Worm (Caenorhabditis elegans) whole organism, young adult: ENCODE data around the gene fip-5.

Experiments used
- B0336.3 ChIP-seq: fragments of 200-800 bp; sonication (Bioruptor generic); IDR thresholded peaks from 2 replicates; pipeline ENCODE4 v1.3.6; 2022; ENCODE audit warnings: missing genetic modification characterization, missing compliant biosample characterization
- F10E7.11 ChIP-seq: sonication (generic microtip); optimal IDR thresholded peaks from 2 replicates; lab custom pipeline; 2017; ENCODE audit warnings: mild to moderate bottlenecking, missing genetic modification characterization, moderate library complexity, missing compliant biosample characterization
- F22D6.2 ChIP-seq: sonication (generic microtip); optimal IDR thresholded peaks from 2 replicates; lab custom pipeline; 2016; ENCODE audit warnings: mild to moderate bottlenecking, missing genetic modification characterization, missing compliant biosample characterization
- F57A8.1 ChIP-seq: fragments of 200-800 bp; sonication (Bioruptor generic); optimal IDR thresholded peaks from 2 replicates; lab custom pipeline; 2018; ENCODE audit warnings: mild to moderate bottlenecking, missing genetic modification characterization, moderate library complexity, missing compliant biosample characterization
- K12H6.12 ChIP-seq: fragments of 200-800 bp; sonication (Bioruptor generic); optimal IDR thresholded peaks from 2 replicates; lab custom pipeline; 2018; ENCODE audit warnings: mild to moderate bottlenecking, missing genetic modification characterization, missing compliant biosample characterization
- T07F8.4 ChIP-seq: sonication (generic microtip); optimal IDR thresholded peaks from 2 replicates; lab custom pipeline; 2016; ENCODE audit warnings: mild to moderate bottlenecking, missing genetic modification characterization, moderate library complexity, missing compliant biosample characterization
- Y95B8A.8 ChIP-seq: fragments of 200-800 bp; sonication (Bioruptor generic); IDR thresholded peaks from 2 replicates; pipeline ENCODE4 v1.3.6; 2022; ENCODE audit warnings: missing genetic modification reagents, missing genetic modification characterization, missing compliant biosample characterization
- aptf-3 ChIP-seq: fragments of 200-800 bp; sonication (Bioruptor generic); IDR thresholded peaks from 2 replicates; pipeline ENCODE4 v1.3.6; 2022; ENCODE audit warnings: missing genetic modification characterization, missing compliant biosample characterization
- atf-7 ChIP-seq: sonication (generic microtip); optimal IDR thresholded peaks from 2 replicates; lab custom pipeline; 2017; ENCODE audit warnings: mild to moderate bottlenecking, missing genetic modification characterization, missing compliant biosample characterization
- attf-5 ChIP-seq: fragments of 200-800 bp; sonication (Bioruptor generic); optimal IDR thresholded peaks from 2 replicates; lab custom pipeline; 2018; ENCODE audit warnings: mild to moderate bottlenecking, missing genetic modification characterization, missing compliant biosample characterization
- attf-6 ChIP-seq: fragments of 200-800 bp; sonication (Bioruptor generic); IDR thresholded peaks from 2 replicates; pipeline ENCODE4 v1.3.6; 2022; ENCODE audit warnings: missing genetic modification reagents, missing genetic modification characterization, missing compliant biosample characterization
- ccch-3 ChIP-seq: fragments of 200-800 bp; sonication (Bioruptor generic); optimal IDR thresholded peaks from 2 replicates; lab custom pipeline; 2018; ENCODE audit warnings: mild to moderate bottlenecking, missing genetic modification characterization, missing compliant biosample characterization
- ceh-40 ChIP-seq: fragments of 200-800 bp; sonication (Bioruptor generic); IDR thresholded peaks from 2 replicates; pipeline ENCODE4 v1.3.6; 2022; ENCODE audit warnings: missing genetic modification characterization, missing compliant biosample characterization
- dpff-1 ChIP-seq: sonication (generic microtip); optimal IDR thresholded peaks from 2 replicates; lab custom pipeline; 2017; ENCODE audit warnings: mild to moderate bottlenecking, missing genetic modification characterization, missing compliant biosample characterization
- egl-18 ChIP-seq: fragments of 200-800 bp; sonication (Bioruptor generic); IDR thresholded peaks from 2 replicates; pipeline ENCODE4 v1.3.6; 2022; ENCODE audit warnings: missing genetic modification reagents, missing genetic modification characterization, missing compliant biosample characterization
- fkh-3 ChIP-seq: sonication (generic microtip); optimal IDR thresholded peaks from 2 replicates; lab custom pipeline; 2016; ENCODE audit warnings: mild to moderate bottlenecking, missing genetic modification characterization, missing compliant biosample characterization
- hlh-12 ChIP-seq: sonication (generic microtip); optimal IDR thresholded peaks from 2 replicates; lab custom pipeline; 2016; ENCODE audit warnings: missing genetic modification characterization, missing compliant biosample characterization
- hlh-26 ChIP-seq: fragments of 200-800 bp; sonication (Bioruptor generic); conservative IDR thresholded peaks from 2 replicates; pipeline ENCODE4 v1.3.6; 2022; ENCODE audit warnings: missing genetic modification reagents, missing genetic modification characterization, missing compliant biosample characterization
- hmg-1.2 ChIP-seq: fragments of 200-800 bp; sonication (Bioruptor generic); IDR thresholded peaks from 2 replicates; pipeline ENCODE4 v1.3.6; 2022; ENCODE audit warnings: missing genetic modification reagents, missing genetic modification characterization, missing compliant biosample characterization
- hrde-1 ChIP-seq: sonication (generic microtip); optimal IDR thresholded peaks from 2 replicates; lab custom pipeline; 2016; ENCODE audit warnings: missing genetic modification characterization, mild to moderate bottlenecking, missing compliant biosample characterization, moderate library complexity, missing genotype, missing genetic modification reagents, borderline replicate concordance
- hsf-1 ChIP-seq: fragments of 200-800 bp; sonication (Bioruptor generic); IDR thresholded peaks from 2 replicates; pipeline ENCODE4 v1.3.6; 2022; ENCODE audit warnings: missing genetic modification reagents, missing genetic modification characterization, missing compliant biosample characterization
- lag-1 ChIP-seq: fragments of 200-800 bp; sonication (Bioruptor generic); IDR thresholded peaks from 2 replicates; pipeline ENCODE4 v1.3.6; 2022; ENCODE audit warnings: missing genetic modification reagents, missing genetic modification characterization, missing compliant biosample characterization
- let-607 ChIP-seq, 2 experiments: fragments of 200-800 bp in 1 of 2; sonication (Bioruptor generic) in 1 of 2; sonication (generic microtip) in 1 of 2; optimal IDR thresholded peaks; 2 replicates each; lab custom pipeline; 2016 to 2018; ENCODE audit warnings: mild to moderate bottlenecking in 2 of 2, missing compliant biosample characterization in 2 of 2, missing genetic modification characterization in 2 of 2, moderate library complexity in 2 of 2, missing genotype in 1 of 2
- lin-54 ChIP-seq: fragments of 200-800 bp; sonication (Bioruptor generic); optimal IDR thresholded peaks from 2 replicates; lab custom pipeline; 2018; ENCODE audit warnings: mild to moderate bottlenecking, missing genetic modification characterization, missing compliant biosample characterization
- lsy-27 ChIP-seq: sonication (generic microtip); optimal IDR thresholded peaks from 2 replicates; lab custom pipeline; 2017; ENCODE audit warnings: missing genetic modification characterization, mild to moderate bottlenecking, missing compliant biosample characterization, antibody characterized with exemption, missing genotype, borderline replicate concordance; ENCODE audit not compliant: insufficient read depth
- madf-8 ChIP-seq: fragments of 200-800 bp; sonication (Bioruptor generic); conservative IDR thresholded peaks from 2 replicates; pipeline ENCODE4 v1.3.6; 2022; ENCODE audit warnings: missing genetic modification reagents, missing genetic modification characterization, missing compliant biosample characterization
- mel-28 ChIP-seq: sonication (generic microtip); optimal IDR thresholded peaks from 2 replicates; lab custom pipeline; 2016; ENCODE audit warnings: borderline replicate concordance, mild to moderate bottlenecking, missing genetic modification characterization, missing compliant biosample characterization
- nfya-1 ChIP-seq: sonication (generic microtip); optimal IDR thresholded peaks from 2 replicates; lab custom pipeline; 2017; ENCODE audit warnings: antibody characterized with exemption, missing compliant biosample characterization, missing genetic modification characterization, borderline replicate concordance; ENCODE audit not compliant: insufficient read depth
- nfyb-1 ChIP-seq: fragments of 200-800 bp; sonication (Bioruptor generic); IDR thresholded peaks from 2 replicates; pipeline ENCODE4 v1.3.6; 2022; ENCODE audit warnings: missing genetic modification reagents, missing genetic modification characterization, missing compliant biosample characterization
- nhr-179 ChIP-seq: sonication (generic microtip); optimal IDR thresholded peaks from 2 replicates; lab custom pipeline; 2016; ENCODE audit warnings: mild to moderate bottlenecking, missing genetic modification characterization, missing compliant biosample characterization
- pbrm-1 ChIP-seq: fragments of 200-800 bp; sonication (Bioruptor generic); IDR thresholded peaks from 2 replicates; pipeline ENCODE4 v1.3.6; 2022; ENCODE audit warnings: missing genetic modification reagents, missing genetic modification characterization, missing compliant biosample characterization
- pha-4 ChIP-seq: fragments of 150-350 bp; sonication (generic microtip); optimal IDR thresholded peaks from 2 replicates; lab custom pipeline; 2014; ENCODE audit warnings: missing biosample characterization, missing genetic modification reagents, missing genetic modification characterization
- rcor-1 ChIP-seq: fragments of 200-800 bp; sonication (Bioruptor generic); IDR thresholded peaks from 2 replicates; pipeline ENCODE4 v1.3.6; 2022; ENCODE audit warnings: missing genetic modification reagents, missing genetic modification characterization, missing compliant biosample characterization
- rpc-1 ChIP-seq, 2 experiments: fragments of 150-350 bp in 1 of 2; sonication (generic microtip) in 1 of 2; optimal IDR thresholded peaks; 2 replicates each; lab custom pipeline; 2014 to 2018; ENCODE audit warnings: missing biosample characterization in 1 of 2, missing genetic modification characterization in 1 of 2, missing genetic modification reagents in 1 of 2, missing genotype in 1 of 2
- snpc-1.1 ChIP-seq: sonication (generic microtip); optimal IDR thresholded peaks from 2 replicates; lab custom pipeline; 2017; ENCODE audit warnings: missing genetic modification characterization, mild to moderate bottlenecking, missing compliant biosample characterization, antibody characterized with exemption, moderate library complexity, missing genotype, missing genetic modification reagents; ENCODE audit not compliant: insufficient read depth
- tbp1 ChIP-seq: fragments of 200-800 bp; sonication (Bioruptor generic); optimal IDR thresholded peaks from 2 replicates; lab custom pipeline; 2018; ENCODE audit warnings: mild to moderate bottlenecking, missing genetic modification characterization, missing compliant biosample characterization
- zfh-2 ChIP-seq: fragments of 200-800 bp; sonication (Bioruptor generic); conservative IDR thresholded peaks from 2 replicates; pipeline ENCODE4 v1.3.6; 2022; ENCODE audit warnings: missing genetic modification reagents, missing genetic modification characterization, missing compliant biosample characterization
- zim-3 ChIP-seq: sonication (generic microtip); optimal IDR thresholded peaks from 2 replicates; lab custom pipeline; 2017; ENCODE audit warnings: mild to moderate bottlenecking, missing genetic modification characterization, moderate library complexity, missing compliant biosample characterization
- ztf-25 ChIP-seq: fragments of 200-800 bp; sonication (Bioruptor generic); IDR thresholded peaks from 2 replicates; pipeline ENCODE4 v1.3.6; 2022; ENCODE audit warnings: missing genetic modification reagents, missing genetic modification characterization, missing compliant biosample characterization
- ztf-6 ChIP-seq: fragments of 200-800 bp; sonication (Bioruptor generic); IDR thresholded peaks from 2 replicates; pipeline ENCODE4 v1.3.6; 2022; ENCODE audit warnings: missing genetic modification reagents, missing genetic modification characterization, missing compliant biosample characterization

Gene fip-5

DNA sequence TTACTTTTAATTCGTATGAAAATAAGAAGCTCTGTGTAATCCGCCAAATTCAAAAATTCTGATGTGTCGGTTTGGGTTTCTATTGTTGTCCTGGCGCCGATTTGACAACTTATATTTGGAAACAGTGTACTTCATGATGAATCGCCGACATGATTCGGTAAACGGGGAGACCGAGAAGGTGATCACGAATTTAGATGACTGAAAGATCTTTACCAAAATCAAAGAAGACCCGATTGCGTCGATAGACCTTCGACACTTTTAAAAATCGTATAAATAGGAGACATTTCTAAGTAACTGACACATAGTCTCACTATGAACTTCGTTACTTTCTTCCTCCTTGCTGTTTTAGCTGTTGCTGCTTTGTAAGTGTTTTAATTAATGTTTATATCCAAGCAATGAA lies at the start of gene fip-5:
Gene fip-5, plus strand, starts transcription at position 312 of the 400 bp plus-strand sequence.
- TF ChIP-seq rcor-1 (no peak), hlh-12 (no peak), pbrm-1 (GFP tag; lab: Robert Waterston, UW) (no peak), hmg-1.2 (GFP tag; lab: Robert Waterston, UW) (no peak), attf-5 (GFP tag; lab: Kevin White, UChicago) (no peak), hlh-26 (GFP tag; lab: Robert Waterston, UW) (no peak), ztf-6 (no peak), hrde-1 (tag; lab: Kevin White, UChicago) (no peak), lag-1 (no peak), ceh-40 (no peak), snpc-1.1 (tag; lab: Kevin White, UChicago) (no peak), ztf-25 (GFP tag; lab: Robert Waterston, UW) (no peak), zim-3 (tag; lab: Kevin White, UChicago) (no peak), lsy-27 (tag; lab: Kevin White, UChicago) (no peak)
- TF ChIP-seq, all 124 proteins: peak for 0

DNA sequence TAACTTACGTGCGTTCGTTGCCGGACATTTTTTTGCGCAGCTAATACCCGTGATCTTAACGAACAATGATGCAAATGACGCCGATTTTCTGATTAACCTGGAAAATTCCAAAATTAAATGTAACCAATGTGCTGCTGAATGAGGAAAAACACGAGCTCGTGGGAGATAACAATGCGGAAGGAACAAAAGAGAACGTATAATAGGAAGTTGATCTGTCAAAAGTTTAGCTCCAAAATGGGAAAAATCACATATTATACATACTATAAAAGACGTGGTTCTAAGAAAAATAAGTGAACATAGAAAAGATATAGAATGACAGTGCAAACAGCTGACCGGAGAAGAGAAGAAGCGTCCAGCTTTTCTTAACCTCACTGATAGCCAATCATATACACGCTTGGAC lies 49.8 kb upstream of the fip-5 start, which contains the start of gene C14H10.2:
Gene C14H10.2, minus strand, starts transcription at position 101 of the 400 bp plus-strand sequence.
- TF ChIP-seq madf-8 (GFP tag; lab: Robert Waterston, UW) (no peak), rcor-1 (no peak), fkh-3 (no peak), let-607 (tag; optimal IDR thresholded peaks at IDR 0.05; lab: Kevin White, UChicago) (no peak), nfyb-1 (GFP tag; lab: Robert Waterston, UW) (no peak), tbp1 (no peak), pbrm-1 (GFP tag; lab: Robert Waterston, UW) (no peak), hsf-1 (no peak), hrde-1 (tag; lab: Kevin White, UChicago) (no peak), lsy-27 (tag; lab: Kevin White, UChicago) (no peak), atf-7 (no peak), T07F8.4 (tag; lab: Kevin White, UChicago) (no peak), zfh-2 (no peak), Y95B8A.8 (GFP tag; lab: Robert Waterston, UW) (no peak), F10E7.11 (tag; lab: Kevin White, UChicago) (no peak), rpc-1 (optimal IDR thresholded peaks at IDR 0.05; lab: Kevin White, UChicago) (no peak), rpc-1 (tag; optimal IDR thresholded peaks at IDR 0.05; lab: Kevin White, UChicago) (no peak), lin-54 (GFP tag; lab: Kevin White, UChicago) (no peak)
- TF ChIP-seq, all 124 proteins: peak for 0

DNA sequence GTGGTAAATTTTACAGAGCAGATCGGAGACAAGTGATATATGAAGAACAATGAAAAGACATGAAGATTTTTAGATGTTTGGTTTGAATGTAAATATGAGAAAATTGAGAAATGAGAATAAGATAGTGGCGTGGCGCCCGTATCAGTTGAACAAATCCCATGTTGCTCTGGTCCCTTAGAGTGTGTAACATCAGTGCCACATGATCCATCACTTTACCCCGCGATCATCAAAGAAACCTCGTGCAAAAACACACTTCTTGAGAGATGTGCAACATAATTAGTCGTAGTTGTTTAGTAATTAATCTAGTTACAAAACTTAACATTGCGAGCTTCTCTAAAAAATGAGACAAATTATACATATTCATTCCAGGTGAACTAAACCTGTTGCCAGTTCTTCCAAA lies 48.5 kb upstream of the fip-5 start:
- TF ChIP-seq F57A8.1 (GFP tag; lab: Kevin White, UChicago) (no peak), pbrm-1 (GFP tag; lab: Robert Waterston, UW) (no peak), dpff-1 (tag; lab: Kevin White, UChicago) (no peak), attf-6 (no peak), egl-18 (GFP tag; lab: Robert Waterston, UW) (no peak), ztf-6 (no peak), nhr-179 (tag; lab: Kevin White, UChicago) (no peak), B0336.3 (GFP tag; lab: Robert Waterston, UW) (no peak), mel-28 (tag; lab: Kevin White, UChicago) (no peak), K12H6.12 (tag; lab: Kevin White, UChicago) (no peak), nfya-1 (tag; lab: Kevin White, UChicago) (no peak), F22D6.2 (no peak), pha-4 (tag; lab: Kevin White, UChicago) (no peak), aptf-3 (GFP tag; lab: Robert Waterston, UW) (no peak), ccch-3 (GFP tag; lab: Kevin White, UChicago) (no peak), snpc-1.1 (tag; lab: Kevin White, UChicago) (no peak)
